Worm (Caenorhabditis elegans): ENCODE results near the gene Y73C8B.9.

The Y73C8B.9 gene

ce11 chrV:3195814-3196213, 2.5 kb downstream of the Y73C8B.9 start:
- TF ChIP-seq ceh-28 (tag; optimal IDR thresholded peaks at IDR 0.05) (no peak), nfya-1 (tag; optimal IDR thresholded peaks at IDR 0.05; ENCODE audit: insufficient read depth) (peak; percentile 91)

ce11 chrV:3196832-3197329, 3.5 kb downstream of the Y73C8B.9 start, which contains the start of the genes Y73C8B.1 and Y73C8B.5:
Gene Y73C8B.1, minus strand, starts transcription at chrV:3196882.
Gene Y73C8B.5, plus strand, starts transcription at chrV:3197268.
- peak; percentile 28 for TF ChIP-seq elt-2 (tag; optimal IDR thresholded peaks at IDR 0.05)
- peak; percentile 22 for TF ChIP-seq nfya-1 (tag; optimal IDR thresholded peaks at IDR 0.05; ENCODE audit: insufficient read depth)
- peak; percentile 37 for TF ChIP-seq nhr-25 (tag; optimal IDR thresholded peaks at IDR 0.05)
- TF ChIP-seq nhr-23 (tag; optimal IDR thresholded peaks at IDR 0.05), result peak; percentile 41
- TF ChIP-seq nhr-11 (tag; optimal IDR thresholded peaks at IDR 0.05), result peak; percentile 85
- no peak for TF ChIP-seq hmg-11 (tag; optimal IDR thresholded peaks at IDR 0.05)

ce11 chrV:3200323-3200722, 7.0 kb downstream of the Y73C8B.9 start, which contains the start of gene K08D9.4:
Gene K08D9.4, minus strand, starts transcription at chrV:3200423.
- TF ChIP-seq nhr-77 (tag; optimal IDR thresholded peaks at IDR 0.05) (no peak), nhr-12 (tag; optimal IDR thresholded peaks at IDR 0.05) (no peak), ZK546.5 (tag; optimal IDR thresholded peaks at IDR 0.05) (no peak), ztf-11 (tag; optimal IDR thresholded peaks at IDR 0.05) (no peak), R02D3.7 (tag; optimal IDR thresholded peaks at IDR 0.05) (no peak), nhr-67 (tag; optimal IDR thresholded peaks at IDR 0.05) (no peak), ceh-82 (tag; optimal IDR thresholded peaks at IDR 0.05) (no peak), lsy-12 (tag; optimal IDR thresholded peaks at IDR 0.05) (no peak), lin-15B (tag; optimal IDR thresholded peaks at IDR 0.05) (no peak), elt-3 (tag; optimal IDR thresholded peaks at IDR 0.05) (no peak), ceh-16 (tag; optimal IDR thresholded peaks at IDR 0.05) (no peak), mml-1 (tag; optimal IDR thresholded peaks at IDR 0.05) (no peak), pqm-1 (tag; optimal IDR thresholded peaks at IDR 0.05) (no peak), nhr-237 (tag; optimal IDR thresholded peaks at IDR 0.05) (no peak), egl-27 (tag; optimal IDR thresholded peaks at IDR 0.05) (no peak), ceh-28 (tag; optimal IDR thresholded peaks at IDR 0.05) (no peak), fkh-10 (GFP tag; optimal IDR thresholded peaks at IDR 0.05) (no peak)

ce11 chrV:3204433-3204832, 11.1 kb downstream of the Y73C8B.9 start:
- TF ChIP-seq nhr-43 (tag; optimal IDR thresholded peaks at IDR 0.05; ENCODE audit: poor library complexity, severe bottlenecking) (no peak), R02D3.7 (tag; optimal IDR thresholded peaks at IDR 0.05) (no peak), nhr-25 (tag; optimal IDR thresholded peaks at IDR 0.05) (no peak), hmg-11 (tag; optimal IDR thresholded peaks at IDR 0.05) (no peak), nhr-237 (tag; optimal IDR thresholded peaks at IDR 0.05) (no peak), lin-39 (tag; optimal IDR thresholded peaks at IDR 0.05) (no peak), lsy-12 (tag; optimal IDR thresholded peaks at IDR 0.05) (no peak), skn-1 (tag; optimal IDR thresholded peaks at IDR 0.05) (no peak), fos-1 (tag; optimal IDR thresholded peaks at IDR 0.05) (no peak), mml-1 (tag; optimal IDR thresholded peaks at IDR 0.05) (no peak), sea-2 (GFP tag; optimal IDR thresholded peaks at IDR 0.05) (no peak), egl-27 (tag; optimal IDR thresholded peaks at IDR 0.05) (no peak), pha-4 (tag; optimal IDR thresholded peaks at IDR 0.05) (no peak), ceh-16 (tag; optimal IDR thresholded peaks at IDR 0.05) (no peak), ztf-4 (tag; optimal IDR thresholded peaks at IDR 0.05) (no peak), nhr-77 (tag; optimal IDR thresholded peaks at IDR 0.05) (no peak), ceh-82 (tag; optimal IDR thresholded peaks at IDR 0.05) (no peak), daf-12 (tag; optimal IDR thresholded peaks at IDR 0.05) (no peak)

ce11 chrV:3208940-3209339, 15.6 kb downstream of the Y73C8B.9 start:
- TF ChIP-seq nhr-77 (tag; optimal IDR thresholded peaks at IDR 0.05) (no peak), ZK546.5 (tag; optimal IDR thresholded peaks at IDR 0.05) (no peak), nhr-12 (tag; optimal IDR thresholded peaks at IDR 0.05) (no peak), nhr-237 (tag; optimal IDR thresholded peaks at IDR 0.05) (no peak), nfya-1 (tag; optimal IDR thresholded peaks at IDR 0.05; ENCODE audit: insufficient read depth) (no peak), ama-1 (optimal IDR thresholded peaks at IDR 0.05) (no peak), ceh-16 (tag; optimal IDR thresholded peaks at IDR 0.05) (no peak), unc-39 (tag; optimal IDR thresholded peaks at IDR 0.05) (no peak), unc-62 (GFP tag; optimal IDR thresholded peaks at IDR 0.05) (no peak)
